Fruit fly (Drosophila melanogaster) whole organism, adult: Measurements from ENCODE around the gene pira.
A peak's percentile ranks its signal among the peaks of the same experiment; 100 is the strongest.

ENCODE experiments used
- CG11617 ChIP-seq: fragments of 200-800 bp; sonication (Bioruptor generic); optimal IDR thresholded peaks from 2 replicates; lab custom pipeline; 2017; ENCODE audit warnings: mild to moderate bottlenecking, missing biosample characterization, missing genetic modification reagents, missing genetic modification characterization
- CG12768 ChIP-seq: fragments of 200-800 bp; sonication (Bioruptor generic); optimal IDR thresholded peaks from 2 replicates; lab custom pipeline; 2017; ENCODE audit warnings: missing biosample characterization, missing genetic modification characterization, mild to moderate bottlenecking, moderate library complexity, missing genetic modification reagents
- CG14711 ChIP-seq: fragments of 200-800 bp; sonication (Bioruptor generic); optimal IDR thresholded peaks from 2 replicates; lab custom pipeline; 2018; ENCODE audit warnings: missing biosample characterization, mild to moderate bottlenecking, missing genetic modification characterization, moderate library complexity
- CG1620 ChIP-seq: fragments of 200-800 bp; sonication (Bioruptor generic); optimal IDR thresholded peaks from 2 replicates; lab custom pipeline; 2016; ENCODE audit warnings: missing biosample characterization, missing genetic modification characterization
- CG33017 ChIP-seq: fragments of 200-800 bp; sonication (Bioruptor generic); optimal IDR thresholded peaks from 2 replicates; lab custom pipeline; 2018; ENCODE audit warnings: missing biosample characterization, mild to moderate bottlenecking, missing genetic modification characterization, moderate library complexity
- CG5204 ChIP-seq: fragments of 200-800 bp; sonication (Bioruptor generic); optimal IDR thresholded peaks from 2 replicates; lab custom pipeline; 2016; ENCODE audit warnings: missing biosample characterization, missing genetic modification characterization
- CG7045 ChIP-seq: fragments of 200-800 bp; sonication (Bioruptor generic); optimal IDR thresholded peaks from 2 replicates; lab custom pipeline; 2017; ENCODE audit warnings: missing biosample characterization, mild to moderate bottlenecking, missing genetic modification characterization
- CG7101 ChIP-seq: fragments of 200-800 bp; sonication (Bioruptor generic); optimal IDR thresholded peaks from 2 replicates; lab custom pipeline; 2018; ENCODE audit warnings: missing biosample characterization, mild to moderate bottlenecking, missing genetic modification characterization, moderate library complexity
- Clk ChIP-seq: fragments of 200-800 bp; sonication (Bioruptor generic); optimal IDR thresholded peaks from 2 replicates; lab custom pipeline; 2017; ENCODE audit warnings: missing biosample characterization, missing genetic modification characterization
- Crg-1 ChIP-seq: fragments of 200-800 bp; sonication (Bioruptor generic); optimal IDR thresholded peaks from 2 replicates; lab custom pipeline; 2016; ENCODE audit warnings: missing biosample characterization, missing genetic modification characterization
- Hr96 ChIP-seq: fragments of 200-800 bp; sonication (Bioruptor generic); optimal IDR thresholded peaks from 2 replicates; lab custom pipeline; 2016; ENCODE audit warnings: missing biosample characterization, missing genetic modification characterization
- Mnt ChIP-seq: fragments of 200-800 bp; sonication (Bioruptor generic); optimal IDR thresholded peaks from 2 replicates; lab custom pipeline; 2016; ENCODE audit warnings: missing biosample characterization, mild to moderate bottlenecking, missing genetic modification characterization
- bab1 ChIP-seq: fragments of 200-800 bp; sonication (Bioruptor generic); optimal IDR thresholded peaks from 3 replicates; lab custom pipeline; 2019; ENCODE audit warnings: missing biosample characterization, mild to moderate bottlenecking, missing genetic modification characterization, moderate library complexity
- cic ChIP-seq: fragments of 200-800 bp; sonication (Bioruptor generic); optimal IDR thresholded peaks from 2 replicates; lab custom pipeline; 2017; ENCODE audit warnings: missing biosample characterization, mild to moderate bottlenecking, missing genetic modification characterization, moderate library complexity
- cnc ChIP-seq, 2 experiments: fragments of >200 bp; optimal IDR thresholded peaks; 2 replicates each; lab custom pipeline; 2017
- kay ChIP-seq: fragments of 200-800 bp; sonication (Bioruptor generic); peaks from one replicate; lab custom pipeline; 2016; ENCODE audit warnings: missing biosample characterization, missing genetic modification characterization, borderline replicate concordance
- ovo ChIP-seq: fragments of 200-800 bp; sonication (Bioruptor generic); optimal IDR thresholded peaks from 2 replicates; lab custom pipeline; 2016; ENCODE audit warnings: missing biosample characterization, missing genetic modification characterization
- pad ChIP-seq: fragments of 200-800 bp; sonication (Bioruptor generic); optimal IDR thresholded peaks from 3 replicates; lab custom pipeline; 2017; ENCODE audit warnings: missing biosample characterization, missing genetic modification characterization, mild to moderate bottlenecking, moderate library complexity, missing genetic modification reagents
- tj ChIP-seq: fragments of 200-800 bp; sonication (Bioruptor generic); optimal IDR thresholded peaks from 3 replicates; lab custom pipeline; 2017; ENCODE audit warnings: missing biosample characterization, mild to moderate bottlenecking, missing genetic modification characterization, moderate library complexity
- toe ChIP-seq: fragments of 200-800 bp; sonication (Bioruptor generic); optimal IDR thresholded peaks from 2 replicates; lab custom pipeline; 2016; ENCODE audit warnings: missing biosample characterization, missing genetic modification characterization

The pira gene

DNA sequence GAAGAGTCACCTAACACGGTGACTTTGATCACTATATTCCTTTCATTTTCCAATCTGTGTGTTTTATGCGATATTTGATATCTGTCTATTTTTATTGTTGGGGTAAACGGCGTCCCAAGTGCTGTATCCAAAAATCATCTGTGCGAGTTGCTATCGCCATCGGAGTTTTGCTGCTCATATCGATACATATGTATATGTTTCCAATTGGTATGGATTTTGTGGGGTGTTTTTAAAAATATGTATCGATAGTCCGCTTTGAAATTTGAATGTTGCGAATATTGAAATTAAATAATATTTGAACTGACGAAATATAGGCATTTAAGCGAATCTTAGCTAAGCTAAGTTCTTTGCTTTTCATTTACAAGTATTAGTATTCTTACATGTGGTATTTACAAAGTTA is at the start of gene pira:
pira (minus strand) TSS at position 145 of the 400 bp plus-strand sequence.
- TF ChIP-seq cic (GFP tag; lab: Kevin White, UChicago) (no peak), Hr96 (GFP tag; lab: Kevin White, UChicago) (no peak), pad (GFP tag; lab: Kevin White, UChicago) (no peak), ovo (GFP tag; lab: Kevin White, UChicago) (no peak), CG7045 (GFP tag; lab: Kevin White, UChicago) (no peak), kay (GFP tag; lab: Kevin White, UChicago) (no peak)

DNA sequence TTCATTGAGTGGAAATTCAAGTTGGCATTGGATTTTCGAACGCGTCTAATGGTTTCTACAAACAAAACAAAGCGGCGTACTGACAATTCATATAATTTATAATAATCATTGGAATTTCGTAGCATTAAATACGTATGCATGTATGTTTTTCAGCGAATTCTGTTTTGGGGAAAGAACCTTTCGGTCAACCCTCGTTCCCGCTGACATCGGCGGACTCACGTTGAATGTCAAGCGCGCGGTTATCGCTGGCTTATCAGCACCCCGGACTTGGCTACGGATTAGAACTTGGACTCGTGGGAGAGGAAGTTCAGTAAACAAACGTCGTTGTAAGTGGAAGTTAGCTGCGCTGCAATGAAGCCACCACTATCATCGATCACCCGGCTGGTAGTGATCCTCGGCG is 37.9 kb upstream of the pira start, which contains the start of gene Nep6:
Nep6 (plus strand) TSS at position 305 of the 400 bp plus-strand sequence.
- TF ChIP-seq Clk (no peak), CG11617 (GFP tag; lab: Kevin White, UChicago) (no peak), cic (GFP tag; lab: Kevin White, UChicago) (peak; percentile 68), pad (GFP tag; lab: Kevin White, UChicago) (no peak)

- TF ChIP-seq tj (GFP tag; lab: Kevin White, UChicago) = no peak
- TF ChIP-seq Hr96 (GFP tag; lab: Kevin White, UChicago) = peak; percentile 8
- no peak for TF ChIP-seq pad (GFP tag; lab: Kevin White, UChicago)
- TF ChIP-seq bab1 (GFP tag; lab: Kevin White, UChicago) = no peak
- no peak for TF ChIP-seq Clk
- TF ChIP-seq Mnt (GFP tag; lab: Kevin White, UChicago) = peak; percentile 24
- TF ChIP-seq ovo (GFP tag; lab: Kevin White, UChicago) = peak; percentile 1
- peak; percentile 8 for TF ChIP-seq CG7101 (tag; lab: Kevin White, UChicago)
- TF ChIP-seq toe (GFP tag; lab: Kevin White, UChicago) = no peak
- no peak for TF ChIP-seq CG1620
- TF ChIP-seq CG33017 (tag; lab: Kevin White, UChicago) = peak; percentile 44
- no peak for TF ChIP-seq CG11617 (GFP tag; lab: Kevin White, UChicago)
- TF ChIP-seq CG7045 (GFP tag; lab: Kevin White, UChicago) = no peak
- no peak for TF ChIP-seq kay (GFP tag; lab: Kevin White, UChicago)
- peak; percentile 6 for TF ChIP-seq CG12768 (GFP tag; lab: Kevin White, UChicago)
- no peak for TF ChIP-seq cic (GFP tag; lab: Kevin White, UChicago)
- TF ChIP-seq CG5204 = no peak
- TF ChIP-seq cnc (optimal IDR thresholded peaks at IDR 0.05; lab: Kevin White, UChicago) = no peak
- TF ChIP-seq CG14711 = no peak
- no peak for TF ChIP-seq Crg-1
Measured at dm6 chrX:12784690-12785441, 21.5 kb upstream of the pira start, which contains the start of gene CG32647. TSS of gene CG32647 (minus strand) at chrX:12784958.

dm6 chrX:12777763-12778408 is 14.5 kb upstream of the pira start:
- TF ChIP-seq CG7045 (GFP tag; lab: Kevin White, UChicago) (peak; percentile 54), tj (GFP tag; lab: Kevin White, UChicago) (no peak), Clk (no peak), CG11617 (GFP tag; lab: Kevin White, UChicago) (peak; percentile 25), kay (GFP tag; lab: Kevin White, UChicago) (no peak), bab1 (GFP tag; lab: Kevin White, UChicago) (no peak), CG33017 (tag; lab: Kevin White, UChicago) (peak; percentile 31), CG1620 (no peak), CG5204 (no peak), cic (GFP tag; lab: Kevin White, UChicago) (no peak), CG7101 (tag; lab: Kevin White, UChicago) (peak; percentile 36), ovo (GFP tag; lab: Kevin White, UChicago) (peak; percentile 2), cnc (optimal IDR thresholded peaks at IDR 0.05; lab: Kevin White, UChicago) (no peak)

DNA sequence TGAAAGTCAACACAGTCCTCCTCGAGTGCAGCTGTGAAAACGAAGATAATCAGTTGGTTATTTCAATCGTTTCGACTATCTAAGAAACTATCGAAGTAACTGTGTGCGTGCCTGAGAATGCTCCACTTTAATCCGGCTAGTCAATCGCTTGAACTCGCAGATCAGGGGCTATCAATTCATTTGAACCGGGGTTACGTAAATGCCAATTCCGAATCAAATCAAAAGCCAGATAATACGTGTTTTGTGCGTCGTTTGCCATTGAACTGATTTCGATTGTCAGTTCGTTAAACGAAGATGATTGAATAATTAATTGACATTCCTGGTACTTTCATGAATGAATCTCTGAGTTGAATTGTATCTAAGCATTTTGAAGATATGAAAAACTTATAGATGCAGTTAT is 13.8 kb upstream of the pira start:
- TF ChIP-seq kay (GFP tag; lab: Kevin White, UChicago) (peak; percentile 7), CG12768 (GFP tag; lab: Kevin White, UChicago) (no peak)

DNA sequence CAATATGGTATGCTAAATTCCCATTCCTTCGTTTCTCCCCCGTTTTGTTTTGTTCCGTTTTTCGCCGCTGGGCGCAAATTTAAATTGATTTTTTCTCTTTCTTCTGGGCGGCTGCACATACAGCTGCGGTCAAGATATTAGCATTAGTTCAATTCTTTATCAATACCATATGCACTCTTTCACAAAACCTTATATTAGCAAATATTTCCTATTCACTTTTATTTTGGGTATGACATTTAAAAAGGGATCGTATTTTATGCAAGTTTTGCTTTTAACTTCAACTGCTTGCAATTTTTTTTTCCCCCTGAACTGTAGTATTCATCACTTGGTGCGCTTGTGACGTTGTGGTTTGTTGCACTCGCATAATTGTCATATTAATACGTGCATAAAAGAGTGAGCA is 2.9 kb upstream of the pira start:
- no peak for TF ChIP-seq toe (GFP tag; lab: Kevin White, UChicago)
- no peak for TF ChIP-seq cic (GFP tag; lab: Kevin White, UChicago)
- no peak for TF ChIP-seq tj (GFP tag; lab: Kevin White, UChicago)
- TF ChIP-seq Hr96 (GFP tag; lab: Kevin White, UChicago) = no peak
- no peak for TF ChIP-seq CG14711
- TF ChIP-seq pad (GFP tag; lab: Kevin White, UChicago) = no peak
- TF ChIP-seq CG11617 (GFP tag; lab: Kevin White, UChicago) = no peak
- no peak for TF ChIP-seq CG12768 (GFP tag; lab: Kevin White, UChicago)
- TF ChIP-seq kay (GFP tag; lab: Kevin White, UChicago) = no peak
- no peak for TF ChIP-seq CG5204
- TF ChIP-seq ovo (GFP tag; lab: Kevin White, UChicago) = no peak
- no peak for TF ChIP-seq CG1620
- TF ChIP-seq CG7045 (GFP tag; lab: Kevin White, UChicago) = no peak
- TF ChIP-seq Clk = no peak
- TF ChIP-seq Mnt (GFP tag; lab: Kevin White, UChicago) = no peak
- TF ChIP-seq CG33017 (tag; lab: Kevin White, UChicago) = no peak
- no peak for TF ChIP-seq CG7101 (tag; lab: Kevin White, UChicago)
- no peak for TF ChIP-seq cnc (optimal IDR thresholded peaks at IDR 0.05; lab: Kevin White, UChicago)
- no peak for TF ChIP-seq Crg-1
